Worm (Caenorhabditis elegans) whole organism, L3 larva: ENCODE measurements around the gene C34C6.10.

Experiments
- ZK546.5 ChIP-seq: sonication (generic microtip); optimal IDR thresholded peaks from 2 replicates; lab custom pipeline; 2017; ENCODE audit warnings: missing biosample characterization, missing genetic modification characterization
- aly-2 ChIP-seq: fragments of 150-350 bp; optimal IDR thresholded peaks from 2 replicates; lab custom pipeline; 2014; ENCODE audit warnings: missing biosample characterization, missing genetic modification characterization
- egl-27 ChIP-seq: sonication (generic microtip); optimal IDR thresholded peaks from 4 replicates; lab custom pipeline; 2017; ENCODE audit warnings: missing biosample characterization, missing genetic modification reagents, missing genetic modification characterization
- elt-2 ChIP-seq: sonication (generic microtip); optimal IDR thresholded peaks from 2 replicates; lab custom pipeline; 2016; ENCODE audit warnings: missing genetic modification reagents, mild to moderate bottlenecking, missing genetic modification characterization, missing compliant biosample characterization
- elt-3 ChIP-seq, 3 experiments: fragments of 150-350 bp in 1 of 3; sonication (generic microtip) in 2 of 3; optimal IDR thresholded peaks; 2 replicates in 2 of 3; 4 replicates in 1 of 3; lab custom pipeline; 2014 to 2017; ENCODE audit warnings: missing biosample characterization in 3 of 3, missing genetic modification characterization in 3 of 3
- fkh-10 ChIP-seq: sonication (generic microtip); optimal IDR thresholded peaks from 2 replicates; lab custom pipeline; 2017; ENCODE audit warnings: missing biosample characterization, missing genetic modification reagents, missing genetic modification characterization
- jun-1 ChIP-seq: fragments of 150-350 bp; optimal IDR thresholded peaks from 2 replicates; lab custom pipeline; 2014; ENCODE audit warnings: missing biosample characterization, missing genetic modification reagents, missing genetic modification characterization
- lin-39 ChIP-seq: fragments of 150-350 bp; optimal IDR thresholded peaks from 2 replicates; lab custom pipeline; 2018; ENCODE audit warnings: missing biosample characterization, missing genetic modification reagents, missing genetic modification characterization
- nhr-237 ChIP-seq: fragments of 150-350 bp; optimal IDR thresholded peaks from 2 replicates; lab custom pipeline; 2014; ENCODE audit warnings: missing biosample characterization, missing genetic modification characterization
- nhr-28 ChIP-seq: fragments of 150-350 bp; optimal IDR thresholded peaks from 2 replicates; lab custom pipeline; 2014; ENCODE audit warnings: missing biosample characterization, missing genetic modification characterization
- nhr-76 ChIP-seq: fragments of 150-350 bp; sonication (generic microtip); optimal IDR thresholded peaks from 5 replicates; lab custom pipeline; 2014; ENCODE audit warnings: missing biosample characterization, missing genetic modification characterization
- nhr-77 ChIP-seq: fragments of 150-350 bp; optimal IDR thresholded peaks from 2 replicates; lab custom pipeline; 2014; ENCODE audit warnings: missing biosample characterization, missing genetic modification characterization
- pha-4 ChIP-seq: fragments of 150-350 bp; optimal IDR thresholded peaks from 2 replicates; lab custom pipeline; 2014; ENCODE audit warnings: missing biosample characterization, missing genetic modification reagents, missing genetic modification characterization
- pqm-1 ChIP-seq: fragments of 150-350 bp; optimal IDR thresholded peaks from 2 replicates; lab custom pipeline; 2017; ENCODE audit warnings: missing biosample characterization, missing genetic modification characterization, inconsistent platforms

- no peak for TF ChIP-seq pqm-1 (tag; lab: Kevin White, UChicago)
- no peak for TF ChIP-seq nhr-28 (tag; lab: Kevin White, UChicago)
- TF ChIP-seq jun-1 (tag; lab: Kevin White, UChicago) = no peak
- TF ChIP-seq elt-2 (tag; lab: Kevin White, UChicago) = no peak
- TF ChIP-seq pha-4 (tag; lab: Kevin White, UChicago) = no peak
- TF ChIP-seq nhr-237 (tag; lab: Kevin White, UChicago) = no peak
- TF ChIP-seq aly-2 = no peak
- TF ChIP-seq nhr-77 (tag; lab: Kevin White, UChicago) = no peak
- no peak for TF ChIP-seq nhr-76
- TF ChIP-seq lin-39 (tag; lab: Kevin White, UChicago) = no peak
- TF ChIP-seq ZK546.5 = no peak
- TF ChIP-seq egl-27 (tag; lab: Kevin White, UChicago) = no peak
- no peak for TF ChIP-seq elt-3 (tag; optimal IDR thresholded peaks at IDR 0.05; lab: Kevin White, UChicago)
- TF ChIP-seq fkh-10 = no peak
Observed at ce11 chrII:8646437-8646836, 49.2 kb downstream of the C34C6.10 start.
